Worm (Caenorhabditis elegans): ENCODE results near the gene T22B2.5.

T22B2.5 gene

DNA sequence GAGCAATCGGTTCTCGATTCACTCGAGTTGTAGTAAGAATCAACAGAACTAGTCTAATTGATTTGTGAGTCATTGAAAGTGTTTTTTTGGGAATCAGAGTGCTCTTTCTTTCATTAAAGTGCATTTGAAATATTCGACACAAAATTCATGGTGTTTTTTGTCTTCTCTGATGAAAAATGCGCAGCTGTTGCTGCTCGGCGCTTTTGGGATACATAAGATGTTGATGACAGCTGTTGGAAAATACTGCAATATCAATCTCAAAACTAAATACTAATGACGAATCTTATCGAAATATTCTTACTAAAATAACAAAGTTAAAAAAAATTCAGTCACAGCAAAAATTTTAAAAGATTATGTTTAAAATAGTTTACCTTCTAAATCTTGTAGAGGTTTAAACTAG is 49.9 kb downstream of the T22B2.5 start:
- TF ChIP-seq hmg-20 (GFP tag; IDR thresholded peaks at IDR 0.05) (no peak), aptf-2 (GFP tag; conservative IDR thresholded peaks at IDR 0.05) (no peak), nhr-80 (tag; optimal IDR thresholded peaks at IDR 0.05) (no peak), F22D6.2 (tag; optimal IDR thresholded peaks at IDR 0.05) (no peak), lsy-27 (tag; optimal IDR thresholded peaks at IDR 0.05; ENCODE audit: borderline replicate concordance, insufficient read depth) (no peak), ztf-26 (tag; optimal IDR thresholded peaks at IDR 0.05) (no peak), unc-130 (GFP tag; optimal IDR thresholded peaks at IDR 0.05) (no peak), him-1 (tag; optimal IDR thresholded peaks at IDR 0.05) (no peak), Y56A3A.18 (GFP tag; IDR thresholded peaks at IDR 0.05) (no peak), attf-5 (GFP tag; optimal IDR thresholded peaks at IDR 0.05) (no peak), egl-18 (GFP tag; IDR thresholded peaks at IDR 0.05) (no peak), lsl-1 (GFP tag; optimal IDR thresholded peaks at IDR 0.05) (no peak), rcor-1 (GFP tag; IDR thresholded peaks at IDR 0.05) (no peak), repo-1 (tag; optimal IDR thresholded peaks at IDR 0.05) (no peak)

- TF ChIP-seq lsl-1 (GFP tag; optimal IDR thresholded peaks at IDR 0.05) (no peak), bed-1 (GFP tag; IDR thresholded peaks at IDR 0.05) (no peak), lin-54 (GFP tag; optimal IDR thresholded peaks at IDR 0.05) (no peak), unc-130 (GFP tag; optimal IDR thresholded peaks at IDR 0.05) (no peak), aptf-3 (GFP tag; IDR thresholded peaks at IDR 0.05) (no peak), attf-6 (GFP tag; IDR thresholded peaks at IDR 0.05) (no peak), ceh-40 (GFP tag; IDR thresholded peaks at IDR 0.05) (no peak), ztf-22 (GFP tag; optimal IDR thresholded peaks at IDR 0.05) (no peak)
Observed at ce11 chrX:3859449-3859848, 51.7 kb downstream of the T22B2.5 start.

- no peak for TF ChIP-seq akir-1 (GFP tag; optimal IDR thresholded peaks at IDR 0.05)
Observed at ce11 chrX:3858355-3858754, 52.8 kb downstream of the T22B2.5 start.

Data from whole organism, young adult.